Worm (Caenorhabditis elegans) whole organism, young adult: Measurements from ENCODE around the gene srh-170.

Experiments
- F10E7.11 ChIP-seq: sonication (generic microtip); optimal IDR thresholded peaks from 2 replicates; lab custom pipeline; 2017; ENCODE audit warnings: mild to moderate bottlenecking, missing genetic modification characterization, moderate library complexity, missing compliant biosample characterization
- Y53F4B.3 ChIP-seq: fragments of 200-800 bp; sonication (Bioruptor generic); IDR thresholded peaks from 2 replicates; pipeline ENCODE4 v1.3.6; 2022; ENCODE audit warnings: missing genetic modification reagents, missing genetic modification characterization, missing compliant biosample characterization
- ama-1 ChIP-seq, 3 experiments: fragments of 150-350 bp in 1 of 3; sonication (generic microtip) in 2 of 3; optimal IDR thresholded peaks; 2 replicates each; lab custom pipeline; 2014 to 2018; ENCODE audit warnings: missing biosample characterization in 2 of 3, missing genetic modification characterization in 2 of 3, missing genetic modification reagents in 2 of 3
- aptf-2 ChIP-seq: fragments of 200-800 bp; sonication (Bioruptor generic); conservative IDR thresholded peaks from 2 replicates; pipeline ENCODE4 v1.3.6; 2022; ENCODE audit warnings: missing genetic modification reagents, missing genetic modification characterization, missing compliant biosample characterization
- bed-2 ChIP-seq: fragments of 200-800 bp; sonication (Bioruptor generic); IDR thresholded peaks from 2 replicates; pipeline ENCODE4 v1.3.6; 2022; ENCODE audit warnings: missing genetic modification reagents, missing genetic modification characterization, missing compliant biosample characterization
- ccch-3 ChIP-seq: fragments of 200-800 bp; sonication (Bioruptor generic); optimal IDR thresholded peaks from 2 replicates; lab custom pipeline; 2018; ENCODE audit warnings: mild to moderate bottlenecking, missing genetic modification characterization, missing compliant biosample characterization
- efl-1 ChIP-seq: fragments of 150-350 bp; optimal IDR thresholded peaks from 2 replicates; lab custom pipeline; 2014; ENCODE audit warnings: missing biosample characterization, missing genetic modification reagents, missing genetic modification characterization
- pha-4 ChIP-seq: fragments of 150-350 bp; sonication (generic microtip); optimal IDR thresholded peaks from 2 replicates; lab custom pipeline; 2014; ENCODE audit warnings: missing biosample characterization, missing genetic modification reagents, missing genetic modification characterization
- rpc-1 ChIP-seq, 2 experiments: fragments of 150-350 bp in 1 of 2; sonication (generic microtip) in 1 of 2; optimal IDR thresholded peaks; 2 replicates each; lab custom pipeline; 2014 to 2018; ENCODE audit warnings: missing biosample characterization in 1 of 2, missing genetic modification characterization in 1 of 2, missing genetic modification reagents in 1 of 2, missing genotype in 1 of 2
- tbx-9 ChIP-seq: sonication (generic microtip); optimal IDR thresholded peaks from 2 replicates; lab custom pipeline; 2016; ENCODE audit warnings: borderline replicate concordance, missing genetic modification characterization, inconsistent platforms, missing compliant biosample characterization
- zfh-2 ChIP-seq: fragments of 200-800 bp; sonication (Bioruptor generic); conservative IDR thresholded peaks from 2 replicates; pipeline ENCODE4 v1.3.6; 2022; ENCODE audit warnings: missing genetic modification reagents, missing genetic modification characterization, missing compliant biosample characterization

DNA sequence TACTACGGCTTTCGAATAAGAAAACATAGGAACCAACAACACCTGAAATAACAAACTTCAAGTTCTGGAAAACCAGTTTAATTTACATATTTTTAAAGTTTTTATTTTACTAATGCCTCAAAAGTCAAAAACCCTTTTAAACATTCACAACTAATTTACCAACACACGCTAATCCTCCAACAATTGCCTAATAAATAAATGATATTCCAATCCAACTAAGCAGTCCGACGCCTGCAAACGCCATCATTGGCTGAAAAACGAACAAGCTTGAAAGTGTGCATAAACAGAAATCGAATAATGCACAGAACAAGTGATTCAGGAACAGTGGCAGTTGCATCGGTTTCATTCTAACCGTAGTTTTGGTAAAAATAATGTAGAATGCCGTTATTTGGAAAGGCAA lies 20.9 kb downstream of the srh-170 start:
- TF ChIP-seq F10E7.11 (tag; lab: Kevin White, UChicago) (no peak), ama-1 (optimal IDR thresholded peaks at IDR 0.05; lab: Kevin White, UChicago) (no peak), ama-1 (GFP tag; optimal IDR thresholded peaks at IDR 0.05; lab: Kevin White, UChicago) (no peak), ccch-3 (GFP tag; lab: Kevin White, UChicago) (no peak), zfh-2 (GFP tag; lab: Robert Waterston, UW) (no peak), rpc-1 (optimal IDR thresholded peaks at IDR 0.05; lab: Kevin White, UChicago) (no peak), rpc-1 (tag; optimal IDR thresholded peaks at IDR 0.05; lab: Kevin White, UChicago) (no peak), bed-2 (GFP tag; lab: Robert Waterston, UW) (no peak), aptf-2 (GFP tag; lab: Robert Waterston, UW) (no peak), Y53F4B.3 (GFP tag; lab: Robert Waterston, UW) (no peak), efl-1 (no peak), pha-4 (tag; lab: Kevin White, UChicago) (no peak), tbx-9 (tag; lab: Kevin White, UChicago) (no peak)
